Worm (Caenorhabditis elegans): ENCODE results near the gene egl-46.

ce11 chrV:6662505-6662904, 18.9 kb downstream of the egl-46 start:
- TF ChIP-seq Y22D7AL.16 (tag; optimal IDR thresholded peaks at IDR 0.05) (no peak), dmd-4 (tag; optimal IDR thresholded peaks at IDR 0.05; ENCODE audit: borderline replicate concordance) (no peak), pag-3 (tag; optimal IDR thresholded peaks at IDR 0.05; ENCODE audit: borderline replicate concordance) (no peak), ceh-30 (tag; optimal IDR thresholded peaks at IDR 0.05) (no peak), fkh-10 (GFP tag; optimal IDR thresholded peaks at IDR 0.05) (no peak), ama-1 (optimal IDR thresholded peaks at IDR 0.05) (no peak), tbx-2 (tag; optimal IDR thresholded peaks at IDR 0.05) (no peak), unc-3 (GFP tag; conservative IDR thresholded peaks at IDR 0.05) (no peak), unc-3 (tag; optimal IDR thresholded peaks at IDR 0.05) (no peak)
